Worm (Caenorhabditis elegans) whole organism, late embryonic: ENCODE results near the gene ttc-36.

Experiments
- ceh-2 ChIP-seq: sonication (generic microtip); optimal IDR thresholded peaks from 2 replicates; lab custom pipeline; 2016; ENCODE audit warnings: missing genotype, missing genetic modification characterization, missing compliant biosample characterization
- ceh-9 ChIP-seq: sonication (generic microtip); optimal IDR thresholded peaks from 2 replicates; lab custom pipeline; 2016; ENCODE audit warnings: mild to moderate bottlenecking, missing genetic modification characterization, inconsistent platforms, missing compliant biosample characterization
- elt-2 ChIP-seq: sonication (generic microtip); optimal IDR thresholded peaks from 2 replicates; lab custom pipeline; 2016; ENCODE audit warnings: missing genetic modification reagents, missing genetic modification characterization, missing compliant biosample characterization
- ets-4 ChIP-seq: sonication (generic microtip); optimal IDR thresholded peaks from 2 replicates; lab custom pipeline; 2016; ENCODE audit warnings: missing genetic modification characterization, missing compliant biosample characterization
- fkh-10 ChIP-seq: fragments of 150-350 bp; optimal IDR thresholded peaks from 2 replicates; lab custom pipeline; 2014; ENCODE audit warnings: missing biosample characterization, missing genetic modification reagents, missing genetic modification characterization
- madf-2 ChIP-seq: sonication (generic microtip); optimal IDR thresholded peaks from 2 replicates; lab custom pipeline; 2017; ENCODE audit warnings: missing genetic modification characterization, missing compliant biosample characterization
- nhr-11 ChIP-seq: fragments of 150-350 bp; optimal IDR thresholded peaks from 2 replicates; lab custom pipeline; 2014; ENCODE audit warnings: missing biosample characterization, missing genetic modification characterization
- pha-4 ChIP-seq: fragments of 150-350 bp; optimal IDR thresholded peaks from 2 replicates; lab custom pipeline; 2018; ENCODE audit warnings: missing biosample characterization, missing genetic modification reagents, missing genetic modification characterization
- sdc-2 ChIP-seq: sonication (generic microtip); optimal IDR thresholded peaks from 2 replicates; lab custom pipeline; 2016; ENCODE audit warnings: missing genotype, missing genetic modification characterization, missing compliant biosample characterization
- tbx-7 ChIP-seq: sonication (generic microtip); optimal IDR thresholded peaks from 2 replicates; lab custom pipeline; 2016; ENCODE audit warnings: missing genotype, missing genetic modification characterization, missing compliant biosample characterization
- unc-55 ChIP-seq: sonication (generic microtip); optimal IDR thresholded peaks from 2 replicates; lab custom pipeline; 2017; ENCODE audit warnings: missing biosample characterization, missing genetic modification reagents, missing genetic modification characterization
- zip-5 ChIP-seq: sonication (generic microtip); optimal IDR thresholded peaks from 2 replicates; lab custom pipeline; 2016; ENCODE audit warnings: missing genetic modification characterization, missing compliant biosample characterization

ce11 chrII:10028195-10028594 is 1.8 kb upstream of the ttc-36 start, which contains the start of gene F52H3.6:
- TF ChIP-seq tbx-7 (tag; lab: Kevin White, UChicago) (no peak), ets-4 (tag; lab: Kevin White, UChicago) (no peak), fkh-10 (GFP tag; lab: Kevin White, UChicago) (no peak), unc-55 (GFP tag; lab: Kevin White, UChicago) (no peak), madf-2 (tag; lab: Kevin White, UChicago) (no peak), pha-4 (tag; lab: Kevin White, UChicago) (no peak), ceh-9 (tag; lab: Kevin White, UChicago) (no peak), ceh-2 (tag; lab: Kevin White, UChicago) (no peak), nhr-11 (tag; lab: Kevin White, UChicago) (no peak), elt-2 (no peak), sdc-2 (tag; lab: Kevin White, UChicago) (no peak), zip-5 (tag; lab: Kevin White, UChicago) (no peak)
